Worm (Caenorhabditis elegans) whole organism, L1 larva: ENCODE measurements around the gene dsl-5.
A peak's percentile ranks its signal among the peaks of the same experiment; 100 is the strongest.

Experiments used
- C04F5.9 ChIP-seq: sonication (generic microtip); optimal IDR thresholded peaks from 2 replicates; lab custom pipeline; 2016; ENCODE audit warnings: missing genetic modification characterization, missing compliant biosample characterization
- C16A3.4 ChIP-seq: fragments of 150-350 bp; optimal IDR thresholded peaks from 2 replicates; lab custom pipeline; 2014; ENCODE audit warnings: missing biosample characterization, missing genetic modification characterization
- C34B4.2 ChIP-seq: sonication (generic microtip); optimal IDR thresholded peaks from 2 replicates; lab custom pipeline; 2017; ENCODE audit warnings: mild to moderate bottlenecking, missing genetic modification characterization, missing compliant biosample characterization
- F16B12.6 ChIP-seq: fragments of 150-350 bp; optimal IDR thresholded peaks from 2 replicates; lab custom pipeline; 2014; ENCODE audit warnings: missing biosample characterization, missing genetic modification characterization
- Y116A8C.19 ChIP-seq: sonication (generic microtip); optimal IDR thresholded peaks from 2 replicates; lab custom pipeline; 2016; ENCODE audit warnings: missing compliant biosample characterization, missing genetic modification characterization, borderline replicate concordance
- aly-2 ChIP-seq: fragments of 150-350 bp; optimal IDR thresholded peaks from 2 replicates; lab custom pipeline; 2014; ENCODE audit warnings: missing biosample characterization, missing genetic modification characterization
- ama-1 ChIP-seq: fragments of 150-350 bp; optimal IDR thresholded peaks from 2 replicates; lab custom pipeline; 2014
- blmp-1 ChIP-seq: fragments of 150-350 bp; optimal IDR thresholded peaks from 2 replicates; lab custom pipeline; 2014; ENCODE audit warnings: missing biosample characterization, missing genetic modification characterization
- ceh-63 ChIP-seq: fragments of 200-800 bp; sonication (Bioruptor generic); optimal IDR thresholded peaks from 2 replicates; lab custom pipeline; 2018; ENCODE audit warnings: mild to moderate bottlenecking, missing genetic modification characterization, missing compliant biosample characterization
- ceh-82 ChIP-seq, 3 experiments: fragments of 150-350 bp in 1 of 3; sonication (generic microtip) in 2 of 3; optimal IDR thresholded peaks; 2 replicates each; lab custom pipeline; 2014 to 2017; ENCODE audit warnings: missing biosample characterization in 3 of 3, missing genetic modification characterization in 3 of 3
- ceh-90 ChIP-seq: sonication (generic microtip); optimal IDR thresholded peaks from 2 replicates; lab custom pipeline; 2016; ENCODE audit warnings: missing genetic modification characterization, missing compliant biosample characterization
- ces-1 ChIP-seq: fragments of 150-350 bp; optimal IDR thresholded peaks from 2 replicates; lab custom pipeline; 2014; ENCODE audit warnings: missing biosample characterization, missing genetic modification reagents, missing genetic modification characterization
- dsc-1 ChIP-seq: sonication (generic microtip); optimal IDR thresholded peaks from 2 replicates; lab custom pipeline; 2016; ENCODE audit warnings: mild to moderate bottlenecking, missing genetic modification characterization, missing compliant biosample characterization
- efl-1 ChIP-seq, 4 experiments: fragments of 150-350 bp; optimal IDR thresholded peaks in 3 of 4; peaks in 1 of 4; 1 replicate in 1 of 4; 2 replicates in 3 of 4; lab custom pipeline; 2014; ENCODE audit warnings: missing biosample characterization in 2 of 4, missing genetic modification characterization in 2 of 4, missing genetic modification reagents in 2 of 4
- efl-3 ChIP-seq: fragments of 200-800 bp; sonication (Bioruptor generic); optimal IDR thresholded peaks from 2 replicates; lab custom pipeline; 2018; ENCODE audit warnings: mild to moderate bottlenecking, missing genetic modification characterization, missing compliant biosample characterization
- egl-27 ChIP-seq, 2 experiments: fragments of 150-350 bp in 1 of 2; sonication (generic microtip); optimal IDR thresholded peaks; 3 replicates each; lab custom pipeline; 2017 to 2018; ENCODE audit warnings: missing biosample characterization in 2 of 2, missing genetic modification characterization in 2 of 2, missing genetic modification reagents in 2 of 2
- elt-2 ChIP-seq: sonication (generic microtip); optimal IDR thresholded peaks from 2 replicates; lab custom pipeline; 2016; ENCODE audit warnings: missing genetic modification characterization, mild to moderate bottlenecking, inconsistent platforms, missing compliant biosample characterization, missing genetic modification reagents
- ets-5 ChIP-seq: fragments of 200-800 bp; sonication (Bioruptor generic); IDR thresholded peaks from 2 replicates; pipeline ENCODE4 v1.3.6; 2022; ENCODE audit warnings: missing genetic modification characterization, missing compliant biosample characterization
- fkh-10 ChIP-seq: sonication (generic microtip); optimal IDR thresholded peaks from 2 replicates; lab custom pipeline; 2017; ENCODE audit warnings: missing biosample characterization, missing genetic modification reagents, missing genetic modification characterization
- fkh-4 ChIP-seq: sonication (generic microtip); optimal IDR thresholded peaks from 2 replicates; lab custom pipeline; 2016; ENCODE audit warnings: missing compliant biosample characterization, missing genetic modification characterization, borderline replicate concordance
- fos-1 ChIP-seq: fragments of 150-350 bp; optimal IDR thresholded peaks from 2 replicates; lab custom pipeline; 2014; ENCODE audit warnings: missing biosample characterization, missing genetic modification characterization
- hlh-17 ChIP-seq: fragments of 200-800 bp; sonication (Bioruptor generic); optimal IDR thresholded peaks from 2 replicates; lab custom pipeline; 2018; ENCODE audit warnings: missing genetic modification characterization, mild to moderate bottlenecking, missing compliant biosample characterization, moderate library complexity, borderline replicate concordance
- hlh-4 ChIP-seq: sonication (generic microtip); optimal IDR thresholded peaks from 2 replicates; lab custom pipeline; 2016; ENCODE audit warnings: mild to moderate bottlenecking, missing genetic modification characterization, missing compliant biosample characterization
- isw-1 ChIP-seq: fragments of 200-800 bp; sonication (Bioruptor generic); IDR thresholded peaks from 2 replicates; pipeline ENCODE4 v1.3.6; 2022; ENCODE audit warnings: missing genetic modification characterization, missing compliant biosample characterization
- jun-1 ChIP-seq: fragments of 150-350 bp; optimal IDR thresholded peaks from 2 replicates; lab custom pipeline; 2014; ENCODE audit warnings: missing biosample characterization, missing genetic modification reagents, missing genetic modification characterization
- lin-14 ChIP-seq: fragments of 200-800 bp; sonication (Bioruptor generic); optimal IDR thresholded peaks from 2 replicates; lab custom pipeline; 2018; ENCODE audit warnings: mild to moderate bottlenecking, missing genetic modification characterization, moderate library complexity, missing compliant biosample characterization
- lir-3 ChIP-seq: sonication (generic microtip); optimal IDR thresholded peaks from 2 replicates; lab custom pipeline; 2016; ENCODE audit warnings: mild to moderate bottlenecking, missing genetic modification characterization, moderate library complexity, missing compliant biosample characterization; ENCODE audit not compliant: poor library complexity
- lsy-2 ChIP-seq, 2 experiments: fragments of 150-350 bp; optimal IDR thresholded peaks; 2 replicates each; lab custom pipeline; 2014; ENCODE audit warnings: missing biosample characterization in 2 of 2, missing genetic modification characterization in 2 of 2
- mab-9 ChIP-seq: fragments of 200-800 bp; sonication (Bioruptor generic); IDR thresholded peaks from 2 replicates; pipeline ENCODE4 v1.3.6; 2022; ENCODE audit warnings: missing genetic modification reagents, missing genetic modification characterization, missing compliant biosample characterization
- nhr-12 ChIP-seq: sonication (generic microtip); optimal IDR thresholded peaks from 2 replicates; lab custom pipeline; 2017; ENCODE audit warnings: missing biosample characterization, missing genetic modification characterization
- nhr-77 ChIP-seq: fragments of 150-350 bp; optimal IDR thresholded peaks from 2 replicates; lab custom pipeline; 2014; ENCODE audit warnings: missing biosample characterization, missing genetic modification characterization
- nhr-85 ChIP-seq: sonication (generic microtip); peaks from one replicate; lab custom pipeline; 2016; ENCODE audit warnings: missing genetic modification characterization, inconsistent platforms, missing compliant biosample characterization
- pax-3 ChIP-seq: fragments of 200-800 bp; sonication (Bioruptor generic); optimal IDR thresholded peaks from 2 replicates; lab custom pipeline; 2018; ENCODE audit warnings: mild to moderate bottlenecking, missing genetic modification characterization, moderate library complexity, missing compliant biosample characterization
- rnt-1 ChIP-seq: sonication (generic microtip); optimal IDR thresholded peaks from 2 replicates; lab custom pipeline; 2016; ENCODE audit warnings: mild to moderate bottlenecking, missing genetic modification characterization, moderate library complexity, missing compliant biosample characterization
- skn-1 ChIP-seq: fragments of 150-350 bp; optimal IDR thresholded peaks from 2 replicates; lab custom pipeline; 2014; ENCODE audit warnings: missing biosample characterization, missing genetic modification characterization
- snu-23 ChIP-seq: sonication (generic microtip); optimal IDR thresholded peaks from 2 replicates; lab custom pipeline; 2016; ENCODE audit warnings: missing genetic modification characterization, missing compliant biosample characterization
- swsn-7 ChIP-seq: sonication (generic microtip); optimal IDR thresholded peaks from 2 replicates; lab custom pipeline; 2016; ENCODE audit warnings: missing genetic modification characterization, missing compliant biosample characterization
- unc-130 ChIP-seq: fragments of 150-350 bp; optimal IDR thresholded peaks from 2 replicates; lab custom pipeline; 2017; ENCODE audit warnings: missing biosample characterization, missing genetic modification characterization, inconsistent platforms
- unc-86 ChIP-seq: sonication (generic microtip); optimal IDR thresholded peaks from 2 replicates; lab custom pipeline; 2016; ENCODE audit warnings: missing genetic modification characterization, missing compliant biosample characterization
- unc-98 ChIP-seq: fragments of 200-800 bp; sonication (Bioruptor generic); IDR thresholded peaks from 2 replicates; pipeline ENCODE4 v1.3.6; 2022; ENCODE audit warnings: missing genetic modification characterization, missing compliant biosample characterization
- vab-15 ChIP-seq: sonication (generic microtip); optimal IDR thresholded peaks from 2 replicates; lab custom pipeline; 2017; ENCODE audit warnings: missing genotype, mild to moderate bottlenecking, missing genetic modification characterization, missing compliant biosample characterization
- zag-1 ChIP-seq: fragments of 150-350 bp; optimal IDR thresholded peaks from 2 replicates; lab custom pipeline; 2014; ENCODE audit warnings: missing biosample characterization, missing genetic modification characterization

Gene dsl-5

ce11 chrIV:11604909-11605308, 15.9 kb downstream of the dsl-5 start, which contains the start of the genes ragc-1 and Y24F12A.1 (continued):
- TF ChIP-seq elt-2 (tag; lab: Kevin White, UChicago) = no peak
- TF ChIP-seq unc-86 (tag; lab: Kevin White, UChicago) = no peak
- peak; percentile 53 for TF ChIP-seq C16A3.4
- no peak for TF ChIP-seq aly-2 (tag; lab: Kevin White, UChicago)
- TF ChIP-seq dsc-1 = peak; percentile 34
- no peak for TF ChIP-seq nhr-77 (tag; lab: Kevin White, UChicago)
- no peak for TF ChIP-seq mab-9 (GFP tag; lab: Robert Waterston, UW)
- no peak for TF ChIP-seq fkh-4 (tag; lab: Kevin White, UChicago)
- TF ChIP-seq lir-3 (tag; lab: Kevin White, UChicago) = peak; percentile 26
- peak in 2 of 3 experiments; percentile 26 to 46 for TF ChIP-seq ceh-82 (tag; optimal IDR thresholded peaks at IDR 0.05; lab: Kevin White, UChicago)
- no peak for TF ChIP-seq pax-3 (tag; lab: Kevin White, UChicago)
- TF ChIP-seq vab-15 = peak; percentile 26
- peak; percentile 61 for TF ChIP-seq unc-130 (tag; lab: Kevin White, UChicago)
- TF ChIP-seq efl-3 (GFP tag; lab: Kevin White, UChicago) = no peak
- no peak for TF ChIP-seq egl-27 (tag; optimal IDR thresholded peaks at IDR 0.05; lab: Kevin White, UChicago)
- no peak for TF ChIP-seq F16B12.6
- TF ChIP-seq skn-1 (tag; lab: Kevin White, UChicago) = peak; percentile 54
- TF ChIP-seq lsy-2 (tag; optimal IDR thresholded peaks at IDR 0.05; lab: Kevin White, UChicago) = peak; percentile 58 to 68
- TF ChIP-seq efl-1 (optimal IDR thresholded peaks at IDR 0.05; lab: Kevin White, UChicago) = peak; percentile 28 to 48
- peak; percentile 53 to 92 for TF ChIP-seq efl-1 (GFP tag; optimal IDR thresholded peaks at IDR 0.05 in 1 of 2; lab: Kevin White, UChicago)

DNA sequence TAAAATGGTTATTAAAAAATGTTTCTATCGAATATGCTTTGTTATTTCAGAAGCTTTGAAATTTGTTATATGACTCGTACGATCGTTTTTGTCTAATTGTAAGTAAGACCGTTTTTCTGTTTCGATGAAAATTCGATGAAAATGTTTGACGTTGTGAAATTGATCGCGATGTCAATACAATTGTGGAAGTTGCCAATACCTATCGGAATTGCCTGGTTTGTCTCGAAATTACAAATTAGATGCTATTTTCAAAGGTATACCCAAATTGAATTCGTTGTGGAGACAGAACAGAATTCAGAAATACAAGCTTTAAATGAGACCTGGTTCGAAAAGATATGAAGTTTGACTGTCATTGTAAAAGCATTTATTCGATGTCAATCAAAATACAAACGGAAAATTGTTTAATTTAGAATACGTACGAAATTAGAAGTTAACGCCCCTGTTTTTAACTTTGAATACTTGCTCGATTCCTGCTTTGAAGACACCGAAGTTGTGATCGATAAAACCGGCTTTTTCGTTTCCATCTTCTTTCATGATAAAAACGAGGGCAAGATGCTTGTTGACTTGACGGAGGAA, 17.5 kb downstream of the dsl-5 start:
- TF ChIP-seq fkh-10 (GFP tag; lab: Kevin White, UChicago) (no peak), lsy-2 (tag; optimal IDR thresholded peaks at IDR 0.05; lab: Kevin White, UChicago) (peak in 1 of 2 experiments; percentile 22), ceh-82 (tag; optimal IDR thresholded peaks at IDR 0.05; lab: Kevin White, UChicago) (no peak), nhr-85 (tag; lab: Kevin White, UChicago) (peak; percentile 1), ama-1 (lab: Kevin White, UChicago) (peak; percentile 13)

- TF ChIP-seq efl-1 (optimal IDR thresholded peaks at IDR 0.05; lab: Kevin White, UChicago) (no peak), efl-1 (GFP tag; optimal IDR thresholded peaks at IDR 0.05 in 1 of 2; lab: Kevin White, UChicago) (peak in 1 of 2 experiments; percentile 91), Y116A8C.19 (tag; lab: Kevin White, UChicago) (no peak)
Observed at ce11 chrIV:11602498-11603068, 18.2 kb downstream of the dsl-5 start, which contains the start of gene rps-11. Gene rps-11 (plus strand): TSS chrIV:11602641.

DNA sequence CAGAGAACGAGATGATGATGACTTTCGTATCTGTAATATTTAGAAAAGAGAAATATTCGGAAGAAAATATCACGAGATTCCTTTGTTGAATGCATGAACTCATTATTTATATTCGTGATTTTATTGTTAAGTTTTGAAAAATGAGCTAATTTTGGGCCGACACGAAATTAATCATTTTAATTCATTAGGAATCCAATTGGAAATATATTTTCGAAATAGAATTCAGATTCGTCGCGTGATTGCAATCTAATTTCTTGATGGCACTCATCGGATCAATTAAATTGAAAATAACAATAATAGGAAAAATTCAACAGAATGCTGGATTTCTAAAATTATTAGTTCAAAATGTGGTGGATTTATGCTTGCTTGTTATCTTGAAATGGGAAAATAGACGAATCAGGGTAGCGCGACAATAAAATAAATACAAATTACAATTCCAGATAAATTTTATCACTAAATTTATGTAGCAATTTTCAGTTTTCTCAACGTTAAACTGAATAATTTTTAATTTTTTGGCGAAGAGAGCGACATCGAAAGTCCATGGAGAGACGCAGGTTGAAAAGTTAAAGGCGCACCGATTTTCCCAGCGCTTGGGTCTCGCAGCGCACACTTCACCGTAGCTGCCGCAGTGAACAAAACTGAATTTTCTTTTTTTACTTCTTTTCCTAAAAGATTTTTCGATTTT, 18.9 kb downstream of the dsl-5 start:
- TF ChIP-seq zag-1 (peak; percentile 25), fkh-4 (tag; lab: Kevin White, UChicago) (no peak), ceh-90 (tag; lab: Kevin White, UChicago) (no peak), rnt-1 (tag; lab: Kevin White, UChicago) (peak; percentile 80), snu-23 (GFP tag; lab: Kevin White, UChicago) (peak; percentile 82), unc-86 (tag; lab: Kevin White, UChicago) (peak; percentile 66), lin-14 (peak; percentile 72), Y116A8C.19 (tag; lab: Kevin White, UChicago) (no peak), blmp-1 (tag; lab: Kevin White, UChicago) (peak; percentile 68), ets-5 (GFP tag; lab: Robert Waterston, UW) (no peak), efl-3 (GFP tag; lab: Kevin White, UChicago) (no peak), hlh-4 (tag; lab: Kevin White, UChicago) (no peak), ceh-63 (GFP tag; lab: Kevin White, UChicago) (no peak), C04F5.9 (peak; percentile 72), nhr-12 (no peak), unc-98 (no peak), fkh-10 (GFP tag; lab: Kevin White, UChicago) (no peak), C34B4.2 (tag; lab: Kevin White, UChicago) (no peak), ama-1 (lab: Kevin White, UChicago) (peak; percentile 27), swsn-7 (peak; percentile 75), jun-1 (tag; lab: Kevin White, UChicago) (peak; percentile 50), isw-1 (peak; percentile 62), fos-1 (tag; lab: Kevin White, UChicago) (peak; percentile 23), ces-1 (no peak), hlh-17 (GFP tag; lab: Kevin White, UChicago) (no peak)
